Worm (Caenorhabditis elegans) whole organism, early embryonic: ENCODE measurements around the gene C52G5.2.
A peak's percentile ranks its signal among the peaks of the same experiment; 100 is the strongest.

Source experiments
- B0310.2 ChIP-seq: sonication (generic microtip); optimal IDR thresholded peaks from 2 replicates; lab custom pipeline; 2016; ENCODE audit warnings: mild to moderate bottlenecking, missing genetic modification characterization, missing compliant biosample characterization
- F13C5.2 ChIP-seq: sonication (generic microtip); optimal IDR thresholded peaks from 2 replicates; lab custom pipeline; 2017; ENCODE audit warnings: mild to moderate bottlenecking, missing genetic modification characterization, inconsistent platforms, missing compliant biosample characterization
- aly-1 ChIP-seq: sonication (generic microtip); optimal IDR thresholded peaks from 2 replicates; lab custom pipeline; 2016; ENCODE audit warnings: missing genetic modification characterization, missing compliant biosample characterization
- ama-1 ChIP-seq: fragments of 150-350 bp; optimal IDR thresholded peaks from 2 replicates; lab custom pipeline; 2014
- ceh-13 ChIP-seq: fragments of 200-800 bp; sonication (Bioruptor generic); optimal IDR thresholded peaks from 2 replicates; lab custom pipeline; 2018; ENCODE audit warnings: mild to moderate bottlenecking, missing genetic modification characterization, missing compliant biosample characterization
- ceh-36 ChIP-seq: sonication (generic microtip); optimal IDR thresholded peaks from 2 replicates; lab custom pipeline; 2016; ENCODE audit warnings: missing genetic modification characterization, inconsistent platforms, missing compliant biosample characterization
- ets-7 ChIP-seq: sonication (generic microtip); optimal IDR thresholded peaks from 2 replicates; lab custom pipeline; 2016; ENCODE audit warnings: missing genotype, missing genetic modification characterization, missing compliant biosample characterization
- flt-1 ChIP-seq: fragments of 200-800 bp; sonication (Bioruptor generic); IDR thresholded peaks from 2 replicates; pipeline ENCODE4 v1.3.6; 2022; ENCODE audit warnings: missing genetic modification characterization, missing compliant biosample characterization
- hmbx-1 ChIP-seq: sonication (generic microtip); optimal IDR thresholded peaks from 2 replicates; lab custom pipeline; 2016; ENCODE audit warnings: mild to moderate bottlenecking, missing genetic modification characterization, missing compliant biosample characterization
- hmg-4 ChIP-seq: fragments of 200-800 bp; sonication (Bioruptor generic); optimal IDR thresholded peaks from 2 replicates; lab custom pipeline; 2018; ENCODE audit warnings: mild to moderate bottlenecking, missing genetic modification characterization, missing compliant biosample characterization
- hnd-1 ChIP-seq: sonication (generic microtip); optimal IDR thresholded peaks from 2 replicates; lab custom pipeline; 2016; ENCODE audit warnings: missing genetic modification characterization, missing compliant biosample characterization
- pes-1 ChIP-seq: fragments of 200-800 bp; sonication (Bioruptor generic); IDR thresholded peaks from 2 replicates; pipeline ENCODE4 v1.3.6; 2022; ENCODE audit warnings: missing genetic modification reagents, missing genetic modification characterization, missing compliant biosample characterization
- scrt-1 ChIP-seq: fragments of 200-800 bp; sonication (Bioruptor generic); IDR thresholded peaks from 2 replicates; pipeline ENCODE4 v1.3.6; 2022; ENCODE audit warnings: missing genetic modification characterization, missing compliant biosample characterization
- sea-1 ChIP-seq: fragments of 200-800 bp; sonication (Bioruptor generic); conservative IDR thresholded peaks from 2 replicates; pipeline ENCODE4 v1.3.6; 2022; ENCODE audit warnings: missing genetic modification characterization, missing compliant biosample characterization
- tbx-11 ChIP-seq: fragments of 200-800 bp; sonication (Bioruptor generic); IDR thresholded peaks from 2 replicates; pipeline ENCODE4 v1.3.6; 2022; ENCODE audit warnings: missing genetic modification characterization, missing compliant biosample characterization
- tbx-37 ChIP-seq: fragments of 200-800 bp; sonication (Bioruptor generic); conservative IDR thresholded peaks from 2 replicates; pipeline ENCODE4 v1.3.6; 2022; ENCODE audit warnings: missing genetic modification reagents, missing genetic modification characterization, missing compliant biosample characterization
- tra-4 ChIP-seq: sonication (generic microtip); optimal IDR thresholded peaks from 2 replicates; lab custom pipeline; 2017; ENCODE audit warnings: missing genetic modification characterization, missing compliant biosample characterization

The C52G5.2 gene

DNA sequence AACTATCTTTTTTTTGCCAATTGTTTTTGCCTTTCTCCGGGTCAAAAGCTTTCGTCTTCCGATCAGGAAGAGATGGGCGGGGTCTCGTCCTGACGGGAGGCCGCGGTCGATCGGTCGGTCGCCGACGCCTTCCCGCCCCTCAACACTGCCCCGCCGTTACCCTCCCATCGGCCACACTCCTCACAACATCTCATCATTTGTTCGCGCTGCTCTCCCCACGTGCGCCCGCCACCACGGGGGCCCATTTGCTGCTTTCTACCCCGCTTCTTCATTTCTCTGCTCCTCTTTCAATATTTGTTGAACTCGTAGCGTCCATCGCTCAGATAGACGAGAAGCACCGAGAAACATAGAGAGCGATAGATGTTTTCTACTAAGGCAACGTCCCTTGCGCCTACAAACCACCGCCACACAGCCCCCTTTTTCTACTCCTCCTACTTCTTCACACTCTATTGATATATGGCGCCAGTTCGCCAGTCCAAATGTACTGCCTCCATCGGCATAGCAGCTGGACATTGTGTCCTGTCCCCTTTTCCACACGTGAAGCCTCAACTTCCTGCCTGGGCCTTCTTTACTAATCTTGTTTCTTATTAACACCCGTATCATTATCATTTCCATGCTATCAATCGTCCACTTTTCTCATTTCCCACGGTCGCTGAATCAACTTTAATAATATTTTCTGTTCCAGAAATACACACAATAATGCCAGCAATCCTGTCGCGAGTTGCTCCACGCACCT lies 33.9 kb downstream of the C52G5.2 start, which contains the start of gene bcat-1:
Gene bcat-1, plus strand, starts transcription at position 686 of the 736 bp plus-strand sequence.
- TF ChIP-seq hmbx-1 (tag; lab: Kevin White, UChicago): no peak
- no peak for TF ChIP-seq scrt-1 (GFP tag; lab: Robert Waterston, UW)
- peak; percentile 13 for TF ChIP-seq aly-1 (tag; lab: Kevin White, UChicago)

DNA sequence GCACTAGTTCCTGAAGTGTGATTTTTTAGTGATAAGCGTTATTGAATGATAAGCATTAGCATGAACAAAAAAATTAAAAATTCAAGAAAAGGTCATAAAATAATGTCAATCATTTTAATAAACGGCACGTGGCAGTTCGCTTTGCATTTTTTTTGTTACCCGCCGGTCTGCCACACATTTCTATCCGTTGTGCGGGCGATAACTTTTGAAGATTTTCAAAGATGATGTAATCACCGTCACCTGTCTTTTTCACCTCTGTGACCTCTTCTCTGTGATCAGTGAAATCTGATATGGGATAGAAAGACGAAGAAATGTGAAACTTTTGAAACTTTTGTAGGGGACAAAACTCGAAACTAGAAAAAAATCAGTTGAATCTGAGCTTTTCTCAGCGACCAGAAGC lies 34.8 kb downstream of the C52G5.2 start:
- TF ChIP-seq ets-7 (tag; lab: Kevin White, UChicago) (no peak), tra-4 (tag; lab: Kevin White, UChicago) (no peak), pes-1 (no peak), F13C5.2 (tag; lab: Kevin White, UChicago) (no peak), hmbx-1 (tag; lab: Kevin White, UChicago) (no peak)

DNA sequence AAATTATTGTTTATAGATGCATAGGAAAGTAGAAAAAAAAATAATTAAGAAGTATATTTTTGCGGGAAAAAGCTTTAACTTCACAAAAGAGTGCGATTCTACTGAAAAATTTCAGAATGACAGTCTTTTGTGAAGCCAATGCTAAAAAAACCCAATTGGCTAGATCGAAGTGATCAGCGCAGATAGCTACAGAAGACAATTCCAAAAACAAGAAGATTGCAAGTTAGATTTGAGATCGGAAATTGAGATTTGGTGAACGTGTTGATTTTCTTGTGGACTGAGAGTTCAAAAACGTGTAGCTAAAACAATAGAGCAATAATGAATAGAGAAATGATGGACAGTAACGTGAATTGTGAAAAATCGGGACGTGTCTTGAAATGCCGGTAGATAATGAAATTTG lies 38.1 kb downstream of the C52G5.2 start:
- TF ChIP-seq ets-7 (tag; lab: Kevin White, UChicago) (no peak), F13C5.2 (tag; lab: Kevin White, UChicago) (no peak), tbx-11 (GFP tag; lab: Robert Waterston, UW) (no peak), ceh-13 (GFP tag; lab: Kevin White, UChicago) (no peak), pes-1 (no peak), sea-1 (GFP tag; lab: Robert Waterston, UW) (no peak), tbx-37 (GFP tag; lab: Robert Waterston, UW) (no peak), ceh-36 (tag; lab: Kevin White, UChicago) (no peak), hmbx-1 (tag; lab: Kevin White, UChicago) (no peak), scrt-1 (GFP tag; lab: Robert Waterston, UW) (no peak), aly-1 (tag; lab: Kevin White, UChicago) (no peak), hmg-4 (GFP tag; lab: Kevin White, UChicago) (no peak), tra-4 (tag; lab: Kevin White, UChicago) (no peak), flt-1 (GFP tag; lab: Robert Waterston, UW) (no peak), hnd-1 (no peak)

DNA sequence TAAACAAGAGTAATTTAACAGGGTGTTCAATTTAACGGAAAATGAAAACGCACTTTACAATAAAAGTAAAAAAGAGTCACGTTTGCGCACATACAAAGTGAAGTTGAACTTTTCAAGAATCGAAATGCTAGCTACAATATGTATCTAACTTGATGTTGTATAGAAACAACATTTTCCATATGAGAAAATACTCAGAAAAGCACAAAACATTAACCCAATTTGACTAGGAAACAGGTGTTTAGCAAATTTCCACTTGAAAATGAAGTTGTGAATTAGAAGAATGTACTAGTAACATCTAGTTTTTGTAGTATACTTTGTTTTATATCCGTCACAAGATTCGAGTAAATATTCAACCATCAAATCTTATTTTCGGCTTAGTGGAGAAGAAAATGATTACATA lies 41.8 kb downstream of the C52G5.2 start, which contains the start of gene gpc-1:
Gene gpc-1, minus strand, starts transcription at position 117 of the 400 bp plus-strand sequence.
- no peak for TF ChIP-seq tbx-11 (GFP tag; lab: Robert Waterston, UW)
- no peak for TF ChIP-seq ets-7 (tag; lab: Kevin White, UChicago)
- no peak for TF ChIP-seq ceh-36 (tag; lab: Kevin White, UChicago)
- no peak for TF ChIP-seq flt-1 (GFP tag; lab: Robert Waterston, UW)
- TF ChIP-seq hmbx-1 (tag; lab: Kevin White, UChicago): no peak
- no peak for TF ChIP-seq ama-1
- TF ChIP-seq ceh-13 (GFP tag; lab: Kevin White, UChicago): no peak
- TF ChIP-seq tra-4 (tag; lab: Kevin White, UChicago): no peak
- TF ChIP-seq tbx-37 (GFP tag; lab: Robert Waterston, UW): no peak
- TF ChIP-seq F13C5.2 (tag; lab: Kevin White, UChicago): no peak
- no peak for TF ChIP-seq aly-1 (tag; lab: Kevin White, UChicago)
- no peak for TF ChIP-seq hnd-1
- no peak for TF ChIP-seq pes-1
- no peak for TF ChIP-seq sea-1 (GFP tag; lab: Robert Waterston, UW)

DNA sequence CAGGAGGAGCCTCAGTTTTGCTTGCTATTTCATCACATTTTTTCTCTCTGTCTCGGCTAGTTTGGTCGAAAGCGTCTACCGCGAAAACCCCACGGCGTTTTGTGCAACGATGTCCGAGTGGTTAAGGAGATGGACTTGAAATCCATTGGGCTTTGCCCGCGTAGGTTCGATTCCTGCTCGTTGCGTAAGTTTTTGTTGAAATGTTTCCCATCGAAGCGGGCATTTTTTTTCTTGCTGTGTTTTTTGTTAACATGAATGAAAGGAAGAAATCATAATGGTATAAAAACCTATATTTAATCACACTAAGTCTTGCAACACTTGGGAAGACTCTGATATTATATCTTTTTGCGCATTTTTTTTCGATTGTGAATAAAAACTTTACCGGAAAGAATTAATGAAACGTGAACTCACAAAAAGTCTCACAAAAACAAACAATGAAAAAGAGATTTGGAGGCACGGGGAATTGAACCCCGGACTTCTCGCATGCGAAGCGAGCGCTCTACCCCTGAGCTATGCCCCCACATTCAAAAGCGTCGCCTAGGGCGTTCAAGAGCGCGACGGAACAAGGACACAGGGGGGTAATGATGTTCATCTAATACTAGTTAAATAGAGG lies 46.8 kb downstream of the C52G5.2 start:
- TF ChIP-seq hmbx-1 (tag; lab: Kevin White, UChicago) (peak; percentile 76), ceh-36 (tag; lab: Kevin White, UChicago) (peak; percentile 90), ets-7 (tag; lab: Kevin White, UChicago) (peak; percentile 66), aly-1 (tag; lab: Kevin White, UChicago) (peak; percentile 83), scrt-1 (GFP tag; lab: Robert Waterston, UW) (peak; percentile 91), B0310.2 (tag; lab: Kevin White, UChicago) (peak; percentile 67), ama-1 (no peak), ceh-13 (GFP tag; lab: Kevin White, UChicago) (peak; percentile 70), flt-1 (GFP tag; lab: Robert Waterston, UW) (peak; percentile 90), pes-1 (peak; percentile 88), tbx-11 (GFP tag; lab: Robert Waterston, UW) (peak; percentile 80), hmg-4 (GFP tag; lab: Kevin White, UChicago) (no peak), F13C5.2 (tag; lab: Kevin White, UChicago) (peak; percentile 89), tbx-37 (GFP tag; lab: Robert Waterston, UW) (peak; percentile 84), sea-1 (GFP tag; lab: Robert Waterston, UW) (peak; percentile 82), tra-4 (tag; lab: Kevin White, UChicago) (peak; percentile 79), hnd-1 (peak; percentile 77)
